Fruit fly (Drosophila melanogaster) whole organism, embryonic: ENCODE results near the gene CG7367.

Experiments used
- Antp ChIP-seq: fragments of 200-800 bp; sonication (Bioruptor generic); optimal IDR thresholded peaks from 3 replicates; lab custom pipeline; 2016; ENCODE audit warnings: missing biosample characterization, missing genetic modification characterization
- CG10654 ChIP-seq: fragments of 200-800 bp; sonication (Bioruptor generic); optimal IDR thresholded peaks from 2 replicates; lab custom pipeline; 2016; ENCODE audit warnings: missing biosample characterization, missing genetic modification characterization
- CG11085 ChIP-seq: fragments of 200-800 bp; sonication (Bioruptor generic); IDR thresholded peaks from 2 replicates; pipeline ENCODE4 v1.3.6; 2022; ENCODE audit warnings: missing biosample characterization, missing genetic modification characterization
- CG11456 ChIP-seq: fragments of 200-800 bp; sonication (Bioruptor generic); IDR thresholded peaks from 3 replicates; pipeline ENCODE4 v1.3.6; 2022; ENCODE audit warnings: missing biosample characterization, missing genetic modification characterization
- CG12219 ChIP-seq: fragments of 200-800 bp; sonication (Bioruptor generic); optimal IDR thresholded peaks from 3 replicates; lab custom pipeline; 2018; ENCODE audit warnings: missing biosample characterization, mild to moderate bottlenecking, missing genetic modification characterization
- CG14050 ChIP-seq: fragments of 200-800 bp; sonication (Bioruptor generic); IDR thresholded peaks from 3 replicates; pipeline ENCODE4 v1.3.6; 2022; ENCODE audit warnings: missing biosample characterization, missing genetic modification characterization
- CG14710 ChIP-seq: fragments of 200-800 bp; sonication (Bioruptor generic); optimal IDR thresholded peaks from 3 replicates; lab custom pipeline; 2019; ENCODE audit warnings: missing biosample characterization, mild to moderate bottlenecking, missing genetic modification characterization, moderate library complexity
- CG17359 ChIP-seq: fragments of 200-800 bp; sonication (Bioruptor generic); optimal IDR thresholded peaks from 3 replicates; lab custom pipeline; 2018; ENCODE audit warnings: missing biosample characterization, mild to moderate bottlenecking, missing genetic modification characterization, moderate library complexity
- CG1832 ChIP-seq: fragments of 200-800 bp; sonication (Bioruptor generic); optimal IDR thresholded peaks from 2 replicates; lab custom pipeline; 2017; ENCODE audit warnings: missing biosample characterization, mild to moderate bottlenecking, missing genetic modification characterization, inconsistent platforms
- CG18476 ChIP-seq: fragments of 200-800 bp; sonication (Bioruptor generic); optimal IDR thresholded peaks from 2 replicates; lab custom pipeline; 2016; ENCODE audit warnings: missing biosample characterization, mild to moderate bottlenecking, missing genetic modification characterization
- CG31365 ChIP-seq: fragments of 200-800 bp; sonication (Bioruptor generic); optimal IDR thresholded peaks from 2 replicates; lab custom pipeline; 2018; ENCODE audit warnings: missing biosample characterization, mild to moderate bottlenecking, missing genetic modification characterization
- CG3726 ChIP-seq: fragments of 200-800 bp; sonication (Bioruptor generic); IDR thresholded peaks from 3 replicates; pipeline ENCODE4, ENCODE4 v1.3.6; 2022; ENCODE audit warnings: missing biosample characterization, missing genetic modification characterization
- CG3838 ChIP-seq: fragments of 200-800 bp; sonication (Bioruptor generic); optimal IDR thresholded peaks from 3 replicates; lab custom pipeline; 2016; ENCODE audit warnings: missing biosample characterization, missing genetic modification characterization
- CG4360 ChIP-seq: fragments of 200-800 bp; sonication (Bioruptor generic); IDR thresholded peaks from 2 replicates; pipeline ENCODE4 v1.3.6; 2022; ENCODE audit warnings: missing biosample characterization, missing genetic modification characterization
- CG6765 ChIP-seq: fragments of 200-800 bp; sonication (Bioruptor generic); optimal IDR thresholded peaks from 3 replicates; lab custom pipeline; 2017; ENCODE audit warnings: missing biosample characterization, mild to moderate bottlenecking, missing genetic modification characterization
- CG7372 ChIP-seq: fragments of 200-800 bp; sonication (Bioruptor generic); IDR thresholded peaks from 2 replicates; pipeline ENCODE4 v1.3.6; 2022; ENCODE audit warnings: missing biosample characterization, missing genetic modification characterization
- CG7963 ChIP-seq: fragments of 200-800 bp; sonication (Bioruptor generic); IDR thresholded peaks from 3 replicates; pipeline ENCODE4 v1.3.6; 2022; ENCODE audit warnings: missing biosample characterization, missing genetic modification characterization; ENCODE audit not compliant: partially characterized antibody
- CG8359 ChIP-seq: fragments of 200-800 bp; sonication (Bioruptor generic); optimal IDR thresholded peaks from 2 replicates; lab custom pipeline; 2017; ENCODE audit warnings: missing biosample characterization, mild to moderate bottlenecking, missing genetic modification characterization, borderline replicate concordance
- CG9817 ChIP-seq: fragments of 200-800 bp; sonication (Bioruptor generic); optimal IDR thresholded peaks from 2 replicates; lab custom pipeline; 2018; ENCODE audit warnings: missing biosample characterization, mild to moderate bottlenecking, missing genetic modification characterization, moderate library complexity
- CG9876 ChIP-seq: fragments of 200-800 bp; sonication (Bioruptor generic); optimal IDR thresholded peaks from 2 replicates; lab custom pipeline; 2016; ENCODE audit warnings: missing biosample characterization, missing genetic modification characterization
- Dek ChIP-seq: fragments of 200-800 bp; sonication (Bioruptor generic); optimal IDR thresholded peaks from 3 replicates; lab custom pipeline; 2019; ENCODE audit warnings: missing biosample characterization, mild to moderate bottlenecking, missing genetic modification characterization, moderate library complexity
- Dll ChIP-seq: fragments of 200-800 bp; sonication (Bioruptor generic); IDR thresholded peaks from 4 replicates; pipeline ENCODE4 v1.3.6; 2022; ENCODE audit warnings: missing biosample characterization, missing genetic modification characterization; ENCODE audit not compliant: partially characterized antibody
- Doc2 ChIP-seq: fragments of 200-800 bp; sonication (Bioruptor generic); IDR thresholded peaks from 2 replicates; pipeline ENCODE4 v1.3.6; 2022; ENCODE audit warnings: missing biosample characterization, missing genetic modification characterization
- Doc3 ChIP-seq: fragments of 200-800 bp; sonication (Bioruptor generic); IDR thresholded peaks from 3 replicates; pipeline ENCODE4 v1.3.6; 2022; ENCODE audit warnings: missing biosample characterization, missing genetic modification characterization; ENCODE audit not compliant: partially characterized antibody
- Dref ChIP-seq: fragments of 200-800 bp; sonication (Bioruptor generic); IDR thresholded peaks from 2 replicates; pipeline ENCODE4 v1.3.6; 2022; ENCODE audit warnings: missing biosample characterization, missing genetic modification characterization
- ERR ChIP-seq: fragments of 200-800 bp; sonication (Bioruptor generic); optimal IDR thresholded peaks from 2 replicates; lab custom pipeline; 2016; ENCODE audit warnings: missing biosample characterization, missing genetic modification characterization
- MBD-R2 ChIP-seq: fragments of 200-800 bp; sonication (Bioruptor generic); IDR thresholded peaks from 2 replicates; pipeline ENCODE4 v1.3.6; 2022; ENCODE audit warnings: missing biosample characterization, missing genetic modification characterization
- NC2α ChIP-seq: fragments of 200-800 bp; sonication (Bioruptor generic); optimal IDR thresholded peaks from 2 replicates; lab custom pipeline; 2016; ENCODE audit warnings: missing biosample characterization, missing genetic modification characterization
- NfI ChIP-seq: fragments of 200-800 bp; sonication (Bioruptor generic); optimal IDR thresholded peaks from 3 replicates; lab custom pipeline; 2018; ENCODE audit warnings: missing biosample characterization, mild to moderate bottlenecking, missing genetic modification characterization, moderate library complexity
- Ravus ChIP-seq: fragments of 200-800 bp; sonication (Bioruptor generic); IDR thresholded peaks from 2 replicates; pipeline ENCODE4 v1.3.6; 2022; ENCODE audit warnings: missing biosample characterization, missing genetic modification characterization
- Scr ChIP-seq: fragments of 200-800 bp; sonication (Bioruptor generic); IDR thresholded peaks from 2 replicates; pipeline ENCODE4 v1.3.6; 2022; ENCODE audit warnings: missing biosample characterization, missing genetic modification characterization; ENCODE audit not compliant: partially characterized antibody
- Sox100B ChIP-seq: fragments of 200-800 bp; sonication (Bioruptor generic); optimal IDR thresholded peaks from 3 replicates; lab custom pipeline; 2018; ENCODE audit warnings: missing biosample characterization, mild to moderate bottlenecking, missing genetic modification characterization
- Sry-β ChIP-seq: fragments of 200-800 bp; sonication (Bioruptor generic); optimal IDR thresholded peaks from 2 replicates; lab custom pipeline; 2018; ENCODE audit warnings: missing biosample characterization, mild to moderate bottlenecking, missing genetic modification characterization, moderate library complexity
- ab ChIP-seq: fragments of 200-800 bp; sonication (Bioruptor generic); optimal IDR thresholded peaks from 2 replicates; lab custom pipeline; 2016; ENCODE audit warnings: missing biosample characterization, missing genetic modification characterization
- amos ChIP-seq: fragments of 200-800 bp; sonication (Bioruptor generic); IDR thresholded peaks from 2 replicates; pipeline ENCODE4 v1.3.6; 2022; ENCODE audit warnings: missing biosample characterization, missing genetic modification characterization; ENCODE audit not compliant: partially characterized antibody
- caup ChIP-seq: fragments of 200-800 bp; sonication (Bioruptor generic); optimal IDR thresholded peaks from 3 replicates; lab custom pipeline; 2017; ENCODE audit warnings: missing biosample characterization, mild to moderate bottlenecking, missing genetic modification characterization, moderate library complexity; ENCODE audit not compliant: severe bottlenecking
- chm ChIP-seq: fragments of 200-800 bp; sonication (Bioruptor generic); IDR thresholded peaks from 2 replicates; pipeline ENCODE4 v1.3.6; 2022; ENCODE audit warnings: missing biosample characterization, missing genetic modification characterization
- fd3F ChIP-seq: fragments of 200-800 bp; sonication (Bioruptor generic); optimal IDR thresholded peaks from 2 replicates; lab custom pipeline; 2018; ENCODE audit warnings: missing biosample characterization, mild to moderate bottlenecking, missing genetic modification characterization, moderate library complexity
- fd64A ChIP-seq: fragments of 200-800 bp; sonication (Bioruptor generic); optimal IDR thresholded peaks from 3 replicates; lab custom pipeline; 2018; ENCODE audit warnings: missing biosample characterization, mild to moderate bottlenecking, missing genetic modification characterization
- fru ChIP-seq: fragments of >200 bp; optimal IDR thresholded peaks from 2 replicates; lab custom pipeline; 2017
- jumu ChIP-seq: fragments of 200-800 bp; sonication (Bioruptor generic); optimal IDR thresholded peaks from 3 replicates; lab custom pipeline; 2016; ENCODE audit warnings: missing biosample characterization, missing genetic modification characterization
- mld ChIP-seq: fragments of 200-800 bp; sonication (Bioruptor generic); IDR thresholded peaks from 3 replicates; pipeline ENCODE4 v1.3.6; 2022; ENCODE audit warnings: missing biosample characterization, missing genetic modification characterization; ENCODE audit not compliant: partially characterized antibody
- nmo ChIP-seq: fragments of 200-800 bp; sonication (Bioruptor generic); optimal IDR thresholded peaks from 2 replicates; lab custom pipeline; 2018; ENCODE audit warnings: missing biosample characterization, mild to moderate bottlenecking, missing genetic modification characterization, moderate library complexity
- nom ChIP-seq: fragments of 200-800 bp; sonication (Bioruptor generic); optimal IDR thresholded peaks from 2 replicates; lab custom pipeline; 2017; ENCODE audit warnings: missing biosample characterization, missing genetic modification characterization, mild to moderate bottlenecking, moderate library complexity, missing genetic modification reagents
- peb ChIP-seq: fragments of 200-800 bp; sonication (Bioruptor generic); IDR thresholded peaks from 2 replicates; pipeline ENCODE4 v1.3.6; 2022; ENCODE audit warnings: missing biosample characterization, missing genetic modification characterization
- psq ChIP-seq: fragments of 200-800 bp; sonication (Bioruptor generic); optimal IDR thresholded peaks from 2 replicates; lab custom pipeline; 2017; ENCODE audit warnings: missing biosample characterization, missing genetic modification characterization
- ro ChIP-seq: fragments of 200-800 bp; sonication (Bioruptor generic); IDR thresholded peaks from 2 replicates; pipeline ENCODE4 v1.3.6; 2022; ENCODE audit warnings: missing biosample characterization, missing genetic modification characterization
- sens-2 ChIP-seq: fragments of 200-800 bp; sonication (Bioruptor generic); IDR thresholded peaks from 2 replicates; pipeline ENCODE4 v1.3.6; 2022; ENCODE audit warnings: missing biosample characterization, missing genetic modification characterization
- ssp ChIP-seq: fragments of 200-800 bp; sonication (Bioruptor generic); IDR thresholded peaks from 2 replicates; pipeline ENCODE4 v1.3.6; 2022; ENCODE audit warnings: missing biosample characterization, missing genetic modification characterization
- zfh2 ChIP-seq: fragments of 200-800 bp; sonication (Bioruptor generic); optimal IDR thresholded peaks from 2 replicates; lab custom pipeline; 2016; ENCODE audit warnings: missing biosample characterization, missing genetic modification characterization

The CG7367 gene

DNA sequence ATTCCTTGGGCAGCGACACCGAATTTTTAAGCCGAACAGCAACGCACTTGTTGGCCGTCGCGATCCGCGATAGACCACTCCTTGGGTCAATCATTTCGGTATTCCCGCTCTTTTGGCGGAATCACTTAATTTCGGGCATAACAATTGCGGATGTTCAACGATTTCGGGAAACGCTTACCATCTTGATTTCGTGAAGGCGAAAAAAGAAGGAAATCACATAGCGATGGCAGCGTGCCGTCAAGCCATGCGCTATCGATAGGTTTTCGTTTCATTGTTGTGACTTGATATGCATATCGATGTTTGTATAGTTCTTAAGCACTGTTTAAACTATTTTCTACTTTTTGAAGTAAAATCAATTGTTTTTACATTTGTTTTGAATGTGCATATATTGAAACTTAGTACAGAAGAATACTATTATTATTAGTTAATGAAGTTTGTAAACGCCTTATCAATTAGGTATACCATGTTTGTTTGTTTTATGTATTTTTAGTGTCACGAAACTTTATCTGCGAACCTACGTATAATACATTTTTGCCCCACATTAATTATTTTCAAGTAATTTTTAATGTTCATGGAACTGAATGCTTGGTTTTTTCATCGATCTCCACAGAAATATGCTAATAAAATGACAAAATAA, 3.2 kb upstream of the CG7367 start, which contains the start of gene RpL36A (continued):
- peak; percentile 87 for TF ChIP-seq Scr (GFP tag; lab: Robert Waterston, UW)
- TF ChIP-seq nom (GFP tag; lab: Kevin White, UChicago), result peak; percentile 77
- TF ChIP-seq CG3726, result no peak
- TF ChIP-seq CG10654 (GFP tag; lab: Kevin White, UChicago), result no peak
- TF ChIP-seq Ravus (GFP tag; lab: Robert Waterston, UW), result no peak; the same call in 1 of the 2 replicates
- no peak for TF ChIP-seq CG1832
- TF ChIP-seq sens-2 (GFP tag; lab: Robert Waterston, UW), result peak; percentile 42
- TF ChIP-seq zfh2 (GFP tag; lab: Kevin White, UChicago), result peak; percentile 47
- TF ChIP-seq ro (GFP tag; lab: Robert Waterston, UW), result no peak
- peak; percentile 87 for TF ChIP-seq CG11456 (GFP tag; lab: Robert Waterston, UW)
- peak; percentile 69 for TF ChIP-seq fd64A (GFP tag; lab: Kevin White, UChicago)
- TF ChIP-seq Doc3 (GFP tag; lab: Robert Waterston, UW), result peak; percentile 70
- peak; percentile 81 for TF ChIP-seq CG6765 (GFP tag; lab: Kevin White, UChicago)
- no peak for TF ChIP-seq peb (GFP tag; lab: Robert Waterston, UW)
- TF ChIP-seq ssp (GFP tag; lab: Robert Waterston, UW), result peak; percentile 81
- no peak for TF ChIP-seq CG18476
- no peak for TF ChIP-seq CG7372 (GFP tag; lab: Robert Waterston, UW)
- no peak for TF ChIP-seq Sox100B (GFP tag; lab: Kevin White, UChicago)
- TF ChIP-seq nmo (GFP tag; lab: Kevin White, UChicago), result peak; percentile 47
- peak; percentile 58; the same call in 2 of the 3 replicates for TF ChIP-seq CG14050 (GFP tag; lab: Robert Waterston, UW)
- TF ChIP-seq CG11085 (GFP tag; lab: Robert Waterston, UW), result peak; percentile 43; the same call in 1 of the 2 replicates
- TF ChIP-seq fd3F (GFP tag; lab: Kevin White, UChicago), result peak; percentile 43
- no peak for TF ChIP-seq NC2α (GFP tag; lab: Kevin White, UChicago)
- peak; percentile 71 for TF ChIP-seq CG9876
- TF ChIP-seq mld (GFP tag; lab: Robert Waterston, UW), result peak; percentile 83; the same call in 2 of the 3 replicates
- TF ChIP-seq Sry-β (GFP tag; lab: Kevin White, UChicago), result no peak
- TF ChIP-seq chm, result peak; percentile 81
- no peak for TF ChIP-seq psq
- TF ChIP-seq NfI, result peak; percentile 83
- TF ChIP-seq CG9817 (tag; lab: Kevin White, UChicago), result peak; percentile 57
- no peak for TF ChIP-seq Antp (GFP tag; lab: Kevin White, UChicago)
- TF ChIP-seq amos (GFP tag; lab: Robert Waterston, UW), result peak; percentile 97
- peak; percentile 64 for TF ChIP-seq CG14710 (tag; lab: Kevin White, UChicago)
- TF ChIP-seq CG12219 (GFP tag; lab: Kevin White, UChicago), result peak; percentile 65
- TF ChIP-seq MBD-R2, result peak; percentile 24; the same call in 1 of the 2 replicates
- TF ChIP-seq CG31365, result peak; percentile 49
- no peak for TF ChIP-seq ab (GFP tag; lab: Kevin White, UChicago)
- TF ChIP-seq fru, result no peak
- no peak for TF ChIP-seq jumu (GFP tag; lab: Kevin White, UChicago)
- TF ChIP-seq CG17359, result peak; percentile 45
- TF ChIP-seq Dll (GFP tag; lab: Robert Waterston, UW), result peak; percentile 80
- TF ChIP-seq ERR (GFP tag; lab: Kevin White, UChicago), result peak; percentile 37
- TF ChIP-seq CG3838 (GFP tag; lab: Kevin White, UChicago), result no peak
- TF ChIP-seq CG4360 (GFP tag; lab: Robert Waterston, UW), result no peak
- no peak for TF ChIP-seq Doc2 (GFP tag; lab: Robert Waterston, UW)
- TF ChIP-seq Dek (tag; lab: Kevin White, UChicago), result peak; percentile 60
- TF ChIP-seq Dref (GFP tag; lab: Robert Waterston, UW), result peak; percentile 94
- peak; percentile 53 for TF ChIP-seq CG8359
- TF ChIP-seq CG7963, result peak; percentile 91
- TF ChIP-seq caup (GFP tag; lab: Kevin White, UChicago), result peak; percentile 62
